Worm (Caenorhabditis elegans) whole organism, young adult: ENCODE results near the gene rfl-1.

Source experiments
- F49E8.2 ChIP-seq: sonication (generic microtip); optimal IDR thresholded peaks from 3 replicates; lab custom pipeline; 2017; ENCODE audit warnings: missing genetic modification characterization, mild to moderate bottlenecking, missing compliant biosample characterization, antibody characterized with exemption, moderate library complexity; ENCODE audit not compliant: insufficient read depth
- Y53G8AR.9 ChIP-seq: fragments of 200-800 bp; sonication (Bioruptor generic); conservative IDR thresholded peaks from 2 replicates; pipeline ENCODE4 v1.3.6; 2022; ENCODE audit warnings: missing genetic modification reagents, missing genetic modification characterization, missing compliant biosample characterization
- ZK185.1 ChIP-seq: sonication (generic microtip); optimal IDR thresholded peaks from 2 replicates; lab custom pipeline; 2016; ENCODE audit warnings: mild to moderate bottlenecking, missing genetic modification characterization, missing compliant biosample characterization; ENCODE audit not compliant: poor library complexity, severe bottlenecking
- akir-1 ChIP-seq: fragments of 200-800 bp; sonication (Bioruptor generic); optimal IDR thresholded peaks from 2 replicates; lab custom pipeline; 2018; ENCODE audit warnings: mild to moderate bottlenecking, missing genetic modification characterization, moderate library complexity, missing compliant biosample characterization
- bed-2 ChIP-seq: fragments of 200-800 bp; sonication (Bioruptor generic); IDR thresholded peaks from 2 replicates; pipeline ENCODE4 v1.3.6; 2022; ENCODE audit warnings: missing genetic modification reagents, missing genetic modification characterization, missing compliant biosample characterization
- die-1 ChIP-seq: sonication (generic microtip); optimal IDR thresholded peaks from 2 replicates; lab custom pipeline; 2016; ENCODE audit warnings: missing genotype, mild to moderate bottlenecking, missing genetic modification characterization, missing compliant biosample characterization
- him-1 ChIP-seq: sonication (generic microtip); optimal IDR thresholded peaks from 2 replicates; lab custom pipeline; 2016; ENCODE audit warnings: missing genotype, missing genetic modification reagents, missing genetic modification characterization, missing compliant biosample characterization
- hlh-26 ChIP-seq: fragments of 200-800 bp; sonication (Bioruptor generic); conservative IDR thresholded peaks from 2 replicates; pipeline ENCODE4 v1.3.6; 2022; ENCODE audit warnings: missing genetic modification reagents, missing genetic modification characterization, missing compliant biosample characterization
- hmg-20 ChIP-seq: fragments of 200-800 bp; sonication (Bioruptor generic); IDR thresholded peaks from 2 replicates; pipeline ENCODE4 v1.3.6; 2022; ENCODE audit warnings: missing genetic modification reagents, missing genetic modification characterization, missing compliant biosample characterization
- let-607 ChIP-seq, 2 experiments: fragments of 200-800 bp in 1 of 2; sonication (Bioruptor generic) in 1 of 2; sonication (generic microtip) in 1 of 2; optimal IDR thresholded peaks; 2 replicates each; lab custom pipeline; 2016 to 2018; ENCODE audit warnings: mild to moderate bottlenecking in 2 of 2, missing compliant biosample characterization in 2 of 2, missing genetic modification characterization in 2 of 2, moderate library complexity in 2 of 2, missing genotype in 1 of 2
- nhr-80 ChIP-seq: sonication (generic microtip); optimal IDR thresholded peaks from 2 replicates; lab custom pipeline; 2016; ENCODE audit warnings: missing genetic modification characterization, missing compliant biosample characterization
- snpc-4 ChIP-seq, 5 experiments: fragments of 150-350 bp in 1 of 5; sonication (generic microtip) in 4 of 5; optimal IDR thresholded peaks; 2 replicates each; lab custom pipeline; 2014 to 2018; ENCODE audit warnings: missing genetic modification characterization in 5 of 5, missing biosample characterization in 3 of 5, antibody characterized with exemption in 2 of 5, mild to moderate bottlenecking in 2 of 5, missing compliant biosample characterization in 2 of 5, missing genotype in 2 of 5, moderate library complexity in 2 of 5, missing genetic modification reagents in 1 of 5

DNA sequence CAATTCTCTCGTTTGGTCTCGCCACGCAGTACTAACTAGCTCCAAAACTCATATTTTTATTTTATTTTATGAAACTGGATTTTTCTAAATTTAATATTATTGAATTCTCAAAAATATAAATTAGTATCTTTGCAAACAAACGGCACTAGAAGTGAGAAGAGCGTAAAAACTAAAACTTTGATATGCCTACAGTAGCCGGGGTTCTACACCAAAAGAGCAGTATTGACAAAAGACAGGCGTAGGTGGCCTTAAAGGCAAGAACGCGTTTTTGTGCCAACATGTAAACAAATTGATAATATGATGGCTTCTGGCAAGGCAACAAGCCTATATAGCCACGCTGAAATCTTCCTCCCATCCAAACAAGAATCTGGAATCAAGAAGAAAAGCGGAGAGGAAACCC is 41.6 kb downstream of the rfl-1 start, which contains the start of gene R01H2.1:
- TF ChIP-seq hmg-20 (GFP tag; lab: Robert Waterston, UW) (no peak), F49E8.2 (no peak), die-1 (tag; lab: Kevin White, UChicago) (no peak), him-1 (tag; lab: Kevin White, UChicago) (no peak), let-607 (tag; optimal IDR thresholded peaks at IDR 0.05; lab: Kevin White, UChicago) (no peak), nhr-80 (tag; lab: Kevin White, UChicago) (no peak), ZK185.1 (tag; lab: Kevin White, UChicago) (no peak), bed-2 (GFP tag; lab: Robert Waterston, UW) (no peak), Y53G8AR.9 (GFP tag; lab: Robert Waterston, UW) (no peak), akir-1 (no peak), hlh-26 (no peak), snpc-4 (GFP tag; optimal IDR thresholded peaks at IDR 0.05; lab: Kevin White, UChicago) (no peak), snpc-4 (tag; optimal IDR thresholded peaks at IDR 0.05; lab: Kevin White, UChicago) (no peak)
